Fruit fly (Drosophila melanogaster) whole organism, pupa: ENCODE results near the gene Mul1.

Experiments used
- CG10348 ChIP-seq: fragments of 200-800 bp; sonication (Bioruptor generic); IDR thresholded peaks from 2 replicates; pipeline ENCODE4 v1.3.6; 2022; ENCODE audit warnings: missing biosample characterization, missing genetic modification characterization
- CG13204 ChIP-seq: fragments of 200-800 bp; sonication (Bioruptor generic); optimal IDR thresholded peaks from 2 replicates; lab custom pipeline; 2018; ENCODE audit warnings: missing biosample characterization, mild to moderate bottlenecking, missing genetic modification characterization, moderate library complexity
- CG17806 ChIP-seq: fragments of 200-800 bp; sonication (Bioruptor generic); optimal IDR thresholded peaks from 2 replicates; lab custom pipeline; 2018; ENCODE audit warnings: missing biosample characterization, mild to moderate bottlenecking, missing genetic modification characterization, moderate library complexity
- CG32121 ChIP-seq: fragments of 200-800 bp; sonication (Bioruptor generic); IDR thresholded peaks from 2 replicates; pipeline ENCODE4 v1.3.6; 2022; ENCODE audit warnings: missing biosample characterization, missing genetic modification characterization
- CG4496 ChIP-seq: fragments of 200-800 bp; sonication (Bioruptor generic); IDR thresholded peaks from 3 replicates; pipeline ENCODE4 v1.3.6; 2022; ENCODE audit warnings: missing biosample characterization, missing genetic modification characterization
- CG8159 ChIP-seq: fragments of 200-800 bp; sonication (Bioruptor generic); optimal IDR thresholded peaks from 3 replicates; lab custom pipeline; 2018; ENCODE audit warnings: missing biosample characterization, mild to moderate bottlenecking, missing genetic modification characterization, moderate library complexity
- CG8301 ChIP-seq: fragments of 200-800 bp; sonication (Bioruptor generic); optimal IDR thresholded peaks from 2 replicates; lab custom pipeline; 2018; ENCODE audit warnings: missing biosample characterization, mild to moderate bottlenecking, missing genetic modification characterization
- CG9948 ChIP-seq: fragments of 200-800 bp; sonication (Bioruptor generic); optimal IDR thresholded peaks from 2 replicates; lab custom pipeline; 2018; ENCODE audit warnings: missing biosample characterization, mild to moderate bottlenecking, missing genetic modification characterization, moderate library complexity
- D1 ChIP-seq: fragments of 200-800 bp; sonication (Bioruptor generic); optimal IDR thresholded peaks from 2 replicates; lab custom pipeline; 2018; ENCODE audit warnings: missing biosample characterization, mild to moderate bottlenecking, missing genetic modification characterization, moderate library complexity
- EcR ChIP-seq: fragments of 200-800 bp; sonication (Bioruptor generic); optimal IDR thresholded peaks from 3 replicates; lab custom pipeline; 2019; ENCODE audit warnings: missing biosample characterization, missing genetic modification characterization, mild to moderate bottlenecking, moderate library complexity, missing genetic modification reagents
- Pif1A ChIP-seq: fragments of 200-800 bp; sonication (Bioruptor generic); optimal IDR thresholded peaks from 3 replicates; lab custom pipeline; 2016; ENCODE audit warnings: missing biosample characterization, missing genetic modification characterization
- Pif1B ChIP-seq: fragments of 200-800 bp; sonication (Bioruptor generic); optimal IDR thresholded peaks from 3 replicates; lab custom pipeline; 2016; ENCODE audit warnings: missing biosample characterization, missing genetic modification characterization
- gl ChIP-seq: fragments of 200-800 bp; sonication (Bioruptor generic); optimal IDR thresholded peaks from 2 replicates; lab custom pipeline; 2018; ENCODE audit warnings: missing biosample characterization, mild to moderate bottlenecking, missing genetic modification characterization
- rn ChIP-seq: fragments of 200-800 bp; sonication (Bioruptor generic); IDR thresholded peaks from 2 replicates; pipeline ENCODE4 v1.3.6; 2022; ENCODE audit warnings: missing biosample characterization, missing genetic modification characterization

- TF ChIP-seq gl (tag; lab: Kevin White, UChicago) = no peak
- TF ChIP-seq CG32121 (GFP tag; lab: Robert Waterston, UW) = no peak
- no peak for TF ChIP-seq CG10348 (GFP tag; lab: Robert Waterston, UW)
- TF ChIP-seq CG8301 (tag; lab: Kevin White, UChicago) = no peak
- TF ChIP-seq EcR (GFP tag; lab: Kevin White, UChicago) = no peak
- TF ChIP-seq CG4496 (GFP tag; lab: Robert Waterston, UW) = no peak
- TF ChIP-seq CG8159 = no peak
- TF ChIP-seq CG9948 (tag; lab: Kevin White, UChicago) = no peak
- no peak for TF ChIP-seq Pif1A
- TF ChIP-seq rn (GFP tag; lab: Robert Waterston, UW) = no peak
- no peak for TF ChIP-seq Pif1B (GFP tag; lab: Kevin White, UChicago)
- no peak for TF ChIP-seq CG17806 (tag; lab: Kevin White, UChicago)
- no peak for TF ChIP-seq D1 (tag; lab: Kevin White, UChicago)
- no peak for TF ChIP-seq CG13204
Observed at dm6 chr3L:4028305-4028704, 7.0 kb downstream of the Mul1 start, which contains the start of the genes Gr64b and Gr64c.
